Worm (Caenorhabditis elegans) whole organism, midembryonic: ENCODE data around the gene nit-1.

Source experiments
- T22C8.4 ChIP-seq: fragments of 200-800 bp; sonication (Bioruptor generic); IDR thresholded peaks from 2 replicates; pipeline ENCODE4 v1.3.6; 2022; ENCODE audit warnings: missing genetic modification characterization, missing compliant biosample characterization
- flt-1 ChIP-seq: fragments of 200-800 bp; sonication (Bioruptor generic); IDR thresholded peaks from 2 replicates; pipeline ENCODE4 v1.3.6; 2022; ENCODE audit warnings: missing genetic modification characterization, missing compliant biosample characterization
- klf-2 ChIP-seq: fragments of 200-800 bp; sonication (Bioruptor generic); conservative IDR thresholded peaks from 2 replicates; pipeline ENCODE4 v1.3.6; 2022; ENCODE audit warnings: missing genetic modification reagents, missing genetic modification characterization, missing compliant biosample characterization
- ref-1 ChIP-seq: fragments of 200-800 bp; sonication (Bioruptor generic); conservative IDR thresholded peaks from 2 replicates; pipeline ENCODE4 v1.3.6; 2022; ENCODE audit warnings: missing genetic modification reagents, missing genetic modification characterization, missing compliant biosample characterization
- ztf-23 ChIP-seq: fragments of 200-800 bp; sonication (Bioruptor generic); IDR thresholded peaks from 2 replicates; pipeline ENCODE4 v1.3.6; 2022; ENCODE audit warnings: missing genetic modification reagents, missing genetic modification characterization, missing compliant biosample characterization
- ztf-29 ChIP-seq: fragments of 200-800 bp; sonication (Bioruptor generic); IDR thresholded peaks from 2 replicates; pipeline ENCODE4 v1.3.6; 2022; ENCODE audit warnings: missing genetic modification reagents, missing genetic modification characterization, missing compliant biosample characterization

- TF ChIP-seq ztf-23 (no peak), ref-1 (GFP tag; lab: Robert Waterston, UW) (no peak), T22C8.4 (GFP tag; lab: Robert Waterston, UW) (no peak), ztf-29 (GFP tag; lab: Robert Waterston, UW) (no peak), flt-1 (no peak), klf-2 (no peak)
These were observed 34.4 kb upstream of the nit-1 start for ce11 chrIII:3887586-3887985.
